Fruit fly (Drosophila melanogaster) S2 (cell line): Measurements from ENCODE around the gene CG32590.

ENCODE experiments used
- CG8478 ChIP-seq: fragments of >200 bp; optimal IDR thresholded peaks from 2 replicates; lab custom pipeline; 2018
- CTCF ChIP-seq, 2 experiments: fragments of >200 bp; optimal IDR thresholded peaks; 2 replicates each; lab custom pipeline; 2018

DNA sequence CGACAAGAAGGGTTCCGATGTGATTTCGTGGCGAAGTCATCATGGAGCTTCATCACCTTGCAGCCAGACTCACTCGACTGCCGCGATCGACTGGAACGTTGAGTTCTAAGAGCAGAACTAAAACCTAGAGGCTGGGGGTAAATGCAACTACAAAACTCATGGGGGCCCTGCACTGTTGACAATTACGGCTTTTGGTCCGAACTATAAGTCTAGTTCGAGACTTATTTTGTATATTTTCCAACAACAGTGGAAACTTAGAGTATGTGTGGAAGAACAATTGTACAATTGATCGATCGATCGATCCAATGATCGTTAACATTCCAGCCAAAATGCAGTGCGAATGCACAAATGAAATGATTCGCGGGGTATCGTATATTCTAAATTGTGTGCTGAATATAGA is 17.4 kb upstream of the CG32590 start, which contains the start of gene CG9519:
- no peak for TF ChIP-seq CG8478
- TF ChIP-seq CTCF (optimal IDR thresholded peaks at IDR 0.05; lab: Kevin White, UChicago) = no peak
